Fruit fly (Drosophila melanogaster): ENCODE results near the gene Eip74EF.

DNA sequence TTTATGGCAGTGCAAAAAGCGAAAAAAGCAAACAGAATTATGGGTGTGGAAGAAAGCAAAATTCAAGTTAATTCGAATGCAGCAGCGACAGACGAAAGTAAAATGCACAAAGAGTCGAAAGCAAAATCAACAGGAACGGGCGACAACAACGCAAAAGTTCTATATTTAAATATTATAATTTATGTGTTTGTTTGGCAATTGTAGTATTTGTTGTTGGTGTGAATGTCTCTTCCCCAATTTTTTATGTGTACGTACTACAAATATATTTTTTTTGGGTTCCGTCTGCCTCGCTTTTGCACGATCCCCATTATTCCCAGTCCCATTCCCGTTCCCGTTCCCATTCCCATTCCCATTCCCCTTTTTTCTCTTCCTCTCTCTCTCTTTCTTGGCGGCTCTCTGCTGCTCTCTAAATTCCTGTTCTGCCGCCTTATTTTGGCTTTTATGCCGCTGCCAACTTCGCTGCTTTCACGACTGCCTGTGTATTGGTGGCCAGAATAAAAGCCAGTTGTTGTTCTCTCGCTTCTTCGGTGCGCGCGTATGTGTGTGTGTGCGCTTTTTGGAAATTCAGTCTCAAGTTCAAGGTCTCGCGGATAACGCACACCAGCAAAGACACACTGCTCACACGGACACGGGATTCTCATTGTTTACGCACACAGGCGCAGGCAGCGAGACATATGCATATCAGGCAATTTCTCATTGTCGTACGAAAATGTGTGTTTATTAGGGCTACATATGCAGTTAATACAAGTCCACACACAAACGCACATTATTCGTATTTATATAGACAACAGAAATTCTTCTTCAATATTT is 49.2 kb downstream of the Eip74EF start:
- TF ChIP-seq CG8319 (GFP tag; optimal IDR thresholded peaks at IDR 0.05) (no peak), Sox14 (GFP tag; optimal IDR thresholded peaks at IDR 0.05) (peak; percentile 54), spab (GFP tag; optimal IDR thresholded peaks at IDR 0.05) (no peak), Lpt (GFP tag; optimal IDR thresholded peaks at IDR 0.05) (peak; percentile 13), lz (GFP tag; optimal IDR thresholded peaks at IDR 0.05) (no peak), Ets21C (GFP tag; optimal IDR thresholded peaks at IDR 0.05) (no peak)

Data from whole organism, prepupa.